Worm (Caenorhabditis elegans) whole organism, young adult: ENCODE measurements around the gene F56C9.8.

Source experiments
- F23B12.7 ChIP-seq: sonication (generic microtip); optimal IDR thresholded peaks from 2 replicates; lab custom pipeline; 2017; ENCODE audit warnings: missing genetic modification characterization, mild to moderate bottlenecking, missing compliant biosample characterization, antibody characterized with exemption, moderate library complexity; ENCODE audit not compliant: insufficient read depth
- F49E8.2 ChIP-seq: sonication (generic microtip); optimal IDR thresholded peaks from 3 replicates; lab custom pipeline; 2017; ENCODE audit warnings: missing genetic modification characterization, mild to moderate bottlenecking, missing compliant biosample characterization, antibody characterized with exemption, moderate library complexity; ENCODE audit not compliant: insufficient read depth
- Y53G8AR.9 ChIP-seq: fragments of 200-800 bp; sonication (Bioruptor generic); conservative IDR thresholded peaks from 2 replicates; pipeline ENCODE4 v1.3.6; 2022; ENCODE audit warnings: missing genetic modification reagents, missing genetic modification characterization, missing compliant biosample characterization
- akir-1 ChIP-seq: fragments of 200-800 bp; sonication (Bioruptor generic); optimal IDR thresholded peaks from 2 replicates; lab custom pipeline; 2018; ENCODE audit warnings: mild to moderate bottlenecking, missing genetic modification characterization, moderate library complexity, missing compliant biosample characterization
- ama-1 ChIP-seq, 3 experiments: fragments of 150-350 bp in 1 of 3; sonication (generic microtip) in 2 of 3; optimal IDR thresholded peaks; 2 replicates each; lab custom pipeline; 2014 to 2018; ENCODE audit warnings: missing biosample characterization in 2 of 3, missing genetic modification characterization in 2 of 3, missing genetic modification reagents in 2 of 3
- ceh-100 ChIP-seq: fragments of 200-800 bp; sonication (Bioruptor generic); IDR thresholded peaks from 2 replicates; pipeline ENCODE4 v1.3.6; 2022; ENCODE audit warnings: missing genetic modification reagents, missing genetic modification characterization, missing compliant biosample characterization
- ceh-27 ChIP-seq: fragments of 200-800 bp; sonication (Bioruptor generic); optimal IDR thresholded peaks from 2 replicates; lab custom pipeline; 2018; ENCODE audit warnings: mild to moderate bottlenecking, missing genetic modification characterization, moderate library complexity, missing compliant biosample characterization
- efl-1 ChIP-seq: fragments of 150-350 bp; optimal IDR thresholded peaks from 2 replicates; lab custom pipeline; 2014; ENCODE audit warnings: missing biosample characterization, missing genetic modification reagents, missing genetic modification characterization
- nhr-120 ChIP-seq: fragments of 200-800 bp; sonication (Bioruptor generic); IDR thresholded peaks from 2 replicates; pipeline ENCODE4 v1.3.6; 2022; ENCODE audit warnings: missing genetic modification characterization, missing compliant biosample characterization
- pha-4 ChIP-seq: fragments of 150-350 bp; sonication (generic microtip); optimal IDR thresholded peaks from 2 replicates; lab custom pipeline; 2014; ENCODE audit warnings: missing biosample characterization, missing genetic modification reagents, missing genetic modification characterization
- snpc-1.1 ChIP-seq: sonication (generic microtip); optimal IDR thresholded peaks from 2 replicates; lab custom pipeline; 2017; ENCODE audit warnings: missing genetic modification characterization, mild to moderate bottlenecking, missing compliant biosample characterization, antibody characterized with exemption, moderate library complexity, missing genotype, missing genetic modification reagents; ENCODE audit not compliant: insufficient read depth
- snpc-4 ChIP-seq, 5 experiments: fragments of 150-350 bp in 1 of 5; sonication (generic microtip) in 4 of 5; optimal IDR thresholded peaks; 2 replicates each; lab custom pipeline; 2014 to 2018; ENCODE audit warnings: missing genetic modification characterization in 5 of 5, missing biosample characterization in 3 of 5, antibody characterized with exemption in 2 of 5, mild to moderate bottlenecking in 2 of 5, missing compliant biosample characterization in 2 of 5, missing genotype in 2 of 5, moderate library complexity in 2 of 5, missing genetic modification reagents in 1 of 5
- unc-130 ChIP-seq: sonication (generic microtip); optimal IDR thresholded peaks from 2 replicates; lab custom pipeline; 2016; ENCODE audit warnings: missing genetic modification reagents, missing genetic modification characterization, missing compliant biosample characterization
- ztf-25 ChIP-seq: fragments of 200-800 bp; sonication (Bioruptor generic); IDR thresholded peaks from 2 replicates; pipeline ENCODE4 v1.3.6; 2022; ENCODE audit warnings: missing genetic modification reagents, missing genetic modification characterization, missing compliant biosample characterization

DNA sequence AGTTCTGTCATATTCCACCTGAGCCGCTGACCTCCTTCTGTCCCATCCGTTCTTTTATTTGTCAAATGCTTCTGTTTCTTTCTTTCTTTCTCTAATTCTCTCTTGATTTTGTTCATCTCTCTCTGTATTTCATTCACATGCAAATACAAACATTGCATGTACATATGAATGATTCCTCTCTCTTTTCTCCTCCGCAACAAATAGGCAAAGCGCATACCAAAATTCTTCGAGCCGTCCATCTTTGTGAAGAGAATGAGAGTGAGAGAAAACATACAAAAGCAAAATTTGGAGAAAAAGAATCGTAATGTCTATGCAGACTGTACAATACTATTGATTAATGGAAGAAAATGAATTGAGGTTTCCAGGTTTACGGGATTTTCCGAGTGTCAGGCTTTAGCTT lies 2.0 kb downstream of the F56C9.8 start:
- TF ChIP-seq ztf-25 (GFP tag; lab: Robert Waterston, UW), result no peak
- TF ChIP-seq efl-1 (GFP tag; lab: Kevin White, UChicago), result no peak
- no peak for TF ChIP-seq ceh-27 (GFP tag; lab: Kevin White, UChicago)
- no peak for TF ChIP-seq nhr-120
- TF ChIP-seq snpc-1.1 (tag; lab: Kevin White, UChicago), result no peak
- no peak for TF ChIP-seq F23B12.7
- TF ChIP-seq F49E8.2 (tag; lab: Kevin White, UChicago), result no peak
- no peak for TF ChIP-seq ceh-100 (GFP tag; lab: Robert Waterston, UW)
- no peak for TF ChIP-seq pha-4 (tag; lab: Kevin White, UChicago)
- no peak for TF ChIP-seq ama-1 (optimal IDR thresholded peaks at IDR 0.05; lab: Kevin White, UChicago)
- no peak for TF ChIP-seq ama-1 (GFP tag; optimal IDR thresholded peaks at IDR 0.05; lab: Kevin White, UChicago)
- no peak for TF ChIP-seq akir-1 (GFP tag; lab: Kevin White, UChicago)
- TF ChIP-seq unc-130 (GFP tag; lab: Kevin White, UChicago), result no peak
- TF ChIP-seq snpc-4 (GFP tag; optimal IDR thresholded peaks at IDR 0.05; lab: Kevin White, UChicago), result no peak
- TF ChIP-seq snpc-4 (tag; optimal IDR thresholded peaks at IDR 0.05; lab: Kevin White, UChicago), result no peak
- no peak for TF ChIP-seq Y53G8AR.9 (GFP tag; lab: Robert Waterston, UW)
